Worm (Caenorhabditis elegans): ENCODE results near the gene otpl-5.

DNA sequence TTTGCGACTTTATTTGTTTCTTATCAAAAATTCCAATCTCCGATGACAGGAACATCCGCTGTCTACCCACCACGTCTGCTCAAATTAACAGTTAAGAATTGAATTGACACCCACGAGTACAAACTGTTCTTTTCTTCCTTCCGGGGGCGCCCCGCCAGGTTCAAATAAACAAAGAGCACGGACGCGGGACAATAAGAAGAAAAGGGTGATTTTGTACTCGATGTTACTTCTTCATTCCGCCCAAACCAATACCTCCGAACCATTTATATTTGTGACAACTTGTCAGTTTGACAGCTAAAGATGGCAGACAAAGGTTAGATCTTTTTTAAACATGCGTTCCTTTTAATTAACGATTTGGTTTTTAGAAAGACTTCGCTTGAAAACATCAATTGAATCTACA lies 3.5 kb upstream of the otpl-5 start, which contains the start of gene otpl-6:
- no peak for TF ChIP-seq W03F9.2 (tag; optimal IDR thresholded peaks at IDR 0.05)
- no peak for TF ChIP-seq him-1 (tag; optimal IDR thresholded peaks at IDR 0.05)

Data from whole organism, L4/young adult.